Fruit fly (Drosophila melanogaster) whole organism, embryonic: ENCODE measurements around the gene Adsl.

Experiments used
- Adf1 ChIP-seq: fragments of 200-800 bp; sonication (Bioruptor generic); IDR thresholded peaks from 2 replicates; pipeline ENCODE4 v1.3.6; 2022; ENCODE audit warnings: missing biosample characterization, missing genetic modification characterization
- Blimp-1 ChIP-seq: fragments of 200-800 bp; sonication (Bioruptor generic); optimal IDR thresholded peaks from 3 replicates; lab custom pipeline; 2018; ENCODE audit warnings: missing biosample characterization, missing genetic modification characterization, mild to moderate bottlenecking, moderate library complexity, missing genetic modification reagents
- CG10274 ChIP-seq: fragments of 200-800 bp; sonication (Bioruptor generic); optimal IDR thresholded peaks from 3 replicates; lab custom pipeline; 2017; ENCODE audit warnings: missing biosample characterization, mild to moderate bottlenecking, missing genetic modification characterization
- CG10959 ChIP-seq: fragments of 200-800 bp; sonication (Bioruptor generic); IDR thresholded peaks from 2 replicates; pipeline ENCODE4 v1.3.6; 2022; ENCODE audit warnings: missing biosample characterization, missing genetic modification characterization
- CG12071 ChIP-seq: fragments of 200-800 bp; sonication (Bioruptor generic); optimal IDR thresholded peaks from 3 replicates; lab custom pipeline; 2018; ENCODE audit warnings: missing biosample characterization, mild to moderate bottlenecking, missing genetic modification characterization
- CG1603 ChIP-seq: fragments of 200-800 bp; sonication (Bioruptor generic); optimal IDR thresholded peaks from 2 replicates; lab custom pipeline; 2019; ENCODE audit warnings: missing biosample characterization, mild to moderate bottlenecking, missing genetic modification characterization, moderate library complexity
- CG16779 ChIP-seq: fragments of 200-800 bp; sonication (Bioruptor generic); IDR thresholded peaks from 2 replicates; pipeline ENCODE4 v1.3.6; 2022; ENCODE audit warnings: missing biosample characterization, missing genetic modification characterization
- CG17568 ChIP-seq: fragments of 200-800 bp; sonication (Bioruptor generic); optimal IDR thresholded peaks from 2 replicates; lab custom pipeline; 2018; ENCODE audit warnings: missing biosample characterization, mild to moderate bottlenecking, missing genetic modification characterization, moderate library complexity
- CG17612 ChIP-seq: fragments of 200-800 bp; sonication (Bioruptor generic); IDR thresholded peaks from 2 replicates; pipeline ENCODE4 v1.3.6; 2022; ENCODE audit warnings: missing biosample characterization, missing genetic modification characterization
- CG17912 ChIP-seq: fragments of 200-800 bp; sonication (Bioruptor generic); optimal IDR thresholded peaks from 2 replicates; lab custom pipeline; 2018; ENCODE audit warnings: missing biosample characterization, mild to moderate bottlenecking, missing genetic modification characterization
- CG3163 ChIP-seq: fragments of 200-800 bp; sonication (Bioruptor generic); optimal IDR thresholded peaks from 3 replicates; lab custom pipeline; 2016; ENCODE audit warnings: missing biosample characterization, missing genetic modification characterization
- CG4820 ChIP-seq: fragments of 200-800 bp; sonication (Bioruptor generic); optimal IDR thresholded peaks from 3 replicates; lab custom pipeline; 2016; ENCODE audit warnings: missing biosample characterization, missing genetic modification characterization
- CG6683 ChIP-seq: fragments of 200-800 bp; sonication (Bioruptor generic); optimal IDR thresholded peaks from 2 replicates; lab custom pipeline; 2017; ENCODE audit warnings: missing biosample characterization, mild to moderate bottlenecking, missing genetic modification characterization, missing genetic modification reagents
- CG6813 ChIP-seq: fragments of 200-800 bp; sonication (Bioruptor generic); optimal IDR thresholded peaks from 2 replicates; lab custom pipeline; 2017; ENCODE audit warnings: missing biosample characterization, missing genetic modification characterization, mild to moderate bottlenecking, moderate library complexity, missing genetic modification reagents
- CG7963 ChIP-seq: fragments of 200-800 bp; sonication (Bioruptor generic); IDR thresholded peaks from 3 replicates; pipeline ENCODE4 v1.3.6; 2022; ENCODE audit warnings: missing biosample characterization, missing genetic modification characterization; ENCODE audit not compliant: partially characterized antibody
- CG8359 ChIP-seq: fragments of 200-800 bp; sonication (Bioruptor generic); optimal IDR thresholded peaks from 2 replicates; lab custom pipeline; 2017; ENCODE audit warnings: missing biosample characterization, mild to moderate bottlenecking, missing genetic modification characterization, borderline replicate concordance
- CTCF ChIP-seq: fragments of 200-800 bp; sonication (Bioruptor generic); optimal IDR thresholded peaks from 2 replicates; lab custom pipeline; 2017; ENCODE audit warnings: missing biosample characterization, mild to moderate bottlenecking, missing genetic modification characterization, moderate library complexity
- D19B ChIP-seq: fragments of 200-800 bp; sonication (Bioruptor generic); optimal IDR thresholded peaks from 2 replicates; lab custom pipeline; 2017; ENCODE audit warnings: missing biosample characterization, mild to moderate bottlenecking, missing genetic modification characterization
- Deaf1 ChIP-seq: fragments of 200-800 bp; optimal IDR thresholded peaks from 3 replicates; lab custom pipeline; 2019; ENCODE audit warnings: missing biosample characterization, mild to moderate bottlenecking, missing genetic modification characterization, moderate library complexity
- Doc2 ChIP-seq: fragments of 200-800 bp; sonication (Bioruptor generic); IDR thresholded peaks from 2 replicates; pipeline ENCODE4 v1.3.6; 2022; ENCODE audit warnings: missing biosample characterization, missing genetic modification characterization
- Elba2 ChIP-seq: fragments of 200-800 bp; sonication (Bioruptor generic); optimal IDR thresholded peaks from 3 replicates; lab custom pipeline; 2016; ENCODE audit warnings: missing biosample characterization, missing genetic modification characterization
- GATAe ChIP-seq: fragments of 200-800 bp; sonication (Bioruptor generic); conservative IDR thresholded peaks from 2 replicates; pipeline ENCODE4 v1.3.6; 2022; ENCODE audit warnings: missing biosample characterization, missing genetic modification characterization
- HmgD ChIP-seq: fragments of 200-800 bp; sonication (Bioruptor generic); optimal IDR thresholded peaks from 3 replicates; lab custom pipeline; 2016; ENCODE audit warnings: missing biosample characterization, missing genetic modification characterization
- Hr78 ChIP-seq, 2 experiments: fragments of 200-800 bp in 1 of 2; fragments of >200 bp in 1 of 2; sonication (Bioruptor generic) in 1 of 2; optimal IDR thresholded peaks; 2 replicates each; lab custom pipeline; 2017 to 2019; ENCODE audit warnings: missing biosample characterization in 2 of 2, missing genetic modification characterization in 2 of 2, mild to moderate bottlenecking in 1 of 2, moderate library complexity in 1 of 2
- Kr ChIP-seq: fragments of 200-800 bp; sonication (Bioruptor generic); optimal IDR thresholded peaks from 2 replicates; lab custom pipeline; 2017; ENCODE audit warnings: missing biosample characterization, mild to moderate bottlenecking, missing genetic modification characterization
- Rfx ChIP-seq: fragments of 200-800 bp; sonication (Bioruptor generic); IDR thresholded peaks from 2 replicates; pipeline ENCODE4 v1.3.6; 2022; ENCODE audit warnings: missing biosample characterization, missing genetic modification characterization
- Spps ChIP-seq: fragments of 200-800 bp; sonication (Bioruptor generic); optimal IDR thresholded peaks from 2 replicates; lab custom pipeline; 2018; ENCODE audit warnings: missing biosample characterization, mild to moderate bottlenecking, missing genetic modification characterization
- amos ChIP-seq: fragments of 200-800 bp; sonication (Bioruptor generic); IDR thresholded peaks from 2 replicates; pipeline ENCODE4 v1.3.6; 2022; ENCODE audit warnings: missing biosample characterization, missing genetic modification characterization; ENCODE audit not compliant: partially characterized antibody
- bab2 ChIP-seq: fragments of 200-800 bp; sonication (Bioruptor generic); optimal IDR thresholded peaks from 2 replicates; lab custom pipeline; 2016; ENCODE audit warnings: missing biosample characterization, missing genetic modification characterization
- caup ChIP-seq: fragments of 200-800 bp; sonication (Bioruptor generic); optimal IDR thresholded peaks from 3 replicates; lab custom pipeline; 2017; ENCODE audit warnings: missing biosample characterization, mild to moderate bottlenecking, missing genetic modification characterization, moderate library complexity; ENCODE audit not compliant: severe bottlenecking
- danr ChIP-seq: fragments of 200-800 bp; sonication (Bioruptor generic); IDR thresholded peaks from 2 replicates; pipeline ENCODE4 v1.3.6; 2022; ENCODE audit warnings: missing biosample characterization, missing genetic modification characterization
- dmrt99B ChIP-seq: fragments of 200-800 bp; sonication (Bioruptor generic); optimal IDR thresholded peaks from 2 replicates; lab custom pipeline; 2018; ENCODE audit warnings: missing biosample characterization, mild to moderate bottlenecking, missing genetic modification characterization, moderate library complexity
- ems ChIP-seq: fragments of 200-800 bp; sonication (Bioruptor generic); optimal IDR thresholded peaks from 3 replicates; lab custom pipeline; 2016; ENCODE audit warnings: missing biosample characterization, missing genetic modification characterization
- eve ChIP-seq, 2 experiments: fragments of >200 bp; optimal IDR thresholded peaks; 2 replicates each; lab custom pipeline; 2017; ENCODE audit warnings: missing biosample characterization in 2 of 2, missing genetic modification characterization in 2 of 2
- fd3F ChIP-seq: fragments of 200-800 bp; sonication (Bioruptor generic); optimal IDR thresholded peaks from 2 replicates; lab custom pipeline; 2018; ENCODE audit warnings: missing biosample characterization, mild to moderate bottlenecking, missing genetic modification characterization, moderate library complexity
- jumu ChIP-seq: fragments of 200-800 bp; sonication (Bioruptor generic); optimal IDR thresholded peaks from 3 replicates; lab custom pipeline; 2016; ENCODE audit warnings: missing biosample characterization, missing genetic modification characterization
- klu ChIP-seq: fragments of 200-800 bp; sonication (Bioruptor generic); IDR thresholded peaks from 2 replicates; pipeline ENCODE4 v1.3.6; 2022; ENCODE audit warnings: missing biosample characterization, missing genetic modification characterization
- lab ChIP-seq: fragments of 200-800 bp; sonication (Bioruptor generic); optimal IDR thresholded peaks from 3 replicates; lab custom pipeline; 2017; ENCODE audit warnings: missing biosample characterization, missing genetic modification characterization, mild to moderate bottlenecking, moderate library complexity, missing genetic modification reagents
- mld ChIP-seq: fragments of 200-800 bp; sonication (Bioruptor generic); IDR thresholded peaks from 3 replicates; pipeline ENCODE4 v1.3.6; 2022; ENCODE audit warnings: missing biosample characterization, missing genetic modification characterization; ENCODE audit not compliant: partially characterized antibody
- odd ChIP-seq: fragments of 200-800 bp; sonication (Bioruptor generic); optimal IDR thresholded peaks from 2 replicates; lab custom pipeline; 2017; ENCODE audit warnings: missing biosample characterization, mild to moderate bottlenecking, missing genetic modification characterization
- org-1 ChIP-seq: fragments of 200-800 bp; sonication (Bioruptor generic); optimal IDR thresholded peaks from 2 replicates; lab custom pipeline; 2017; ENCODE audit warnings: missing biosample characterization, missing genetic modification characterization
- pzg ChIP-seq: fragments of 200-800 bp; sonication (Bioruptor generic); optimal IDR thresholded peaks from 3 replicates; lab custom pipeline; 2018; ENCODE audit warnings: missing biosample characterization, mild to moderate bottlenecking, missing genetic modification characterization, moderate library complexity
- ro ChIP-seq: fragments of 200-800 bp; sonication (Bioruptor generic); IDR thresholded peaks from 2 replicates; pipeline ENCODE4 v1.3.6; 2022; ENCODE audit warnings: missing biosample characterization, missing genetic modification characterization
- sc ChIP-seq, 3 experiments: fragments of >200 bp in 2 of 3; fragments of 200-800 bp in 1 of 3; sonication (Bioruptor generic) in 1 of 3; optimal IDR thresholded peaks; 2 replicates in 2 of 3; 3 replicates in 1 of 3; lab custom pipeline; 2017; ENCODE audit warnings: mild to moderate bottlenecking in 1 of 3, missing biosample characterization in 1 of 3, missing genetic modification characterization in 1 of 3, missing genetic modification reagents in 1 of 3
- sens ChIP-seq: fragments of 200-800 bp; sonication (Bioruptor generic); peaks from one replicate; lab custom pipeline; 2016; ENCODE audit warnings: missing biosample characterization, missing genetic modification characterization
- seq ChIP-seq: fragments of 200-800 bp; sonication (Bioruptor generic); IDR thresholded peaks from 2 replicates; pipeline ENCODE4 v1.3.6; 2022; ENCODE audit warnings: missing biosample characterization, missing genetic modification characterization
- tap ChIP-seq: fragments of 200-800 bp; optimal IDR thresholded peaks from 3 replicates; lab custom pipeline; 2019; ENCODE audit warnings: missing biosample characterization, mild to moderate bottlenecking, missing genetic modification characterization, moderate library complexity
- trh ChIP-seq: fragments of 200-800 bp; sonication (Bioruptor generic); optimal IDR thresholded peaks from 2 replicates; lab custom pipeline; 2016; ENCODE audit warnings: missing biosample characterization, missing genetic modification characterization
- usp ChIP-seq: fragments of >200 bp; optimal IDR thresholded peaks from 2 replicates; lab custom pipeline; 2017; ENCODE audit warnings: missing biosample characterization, missing genetic modification characterization

Gene Adsl

DNA sequence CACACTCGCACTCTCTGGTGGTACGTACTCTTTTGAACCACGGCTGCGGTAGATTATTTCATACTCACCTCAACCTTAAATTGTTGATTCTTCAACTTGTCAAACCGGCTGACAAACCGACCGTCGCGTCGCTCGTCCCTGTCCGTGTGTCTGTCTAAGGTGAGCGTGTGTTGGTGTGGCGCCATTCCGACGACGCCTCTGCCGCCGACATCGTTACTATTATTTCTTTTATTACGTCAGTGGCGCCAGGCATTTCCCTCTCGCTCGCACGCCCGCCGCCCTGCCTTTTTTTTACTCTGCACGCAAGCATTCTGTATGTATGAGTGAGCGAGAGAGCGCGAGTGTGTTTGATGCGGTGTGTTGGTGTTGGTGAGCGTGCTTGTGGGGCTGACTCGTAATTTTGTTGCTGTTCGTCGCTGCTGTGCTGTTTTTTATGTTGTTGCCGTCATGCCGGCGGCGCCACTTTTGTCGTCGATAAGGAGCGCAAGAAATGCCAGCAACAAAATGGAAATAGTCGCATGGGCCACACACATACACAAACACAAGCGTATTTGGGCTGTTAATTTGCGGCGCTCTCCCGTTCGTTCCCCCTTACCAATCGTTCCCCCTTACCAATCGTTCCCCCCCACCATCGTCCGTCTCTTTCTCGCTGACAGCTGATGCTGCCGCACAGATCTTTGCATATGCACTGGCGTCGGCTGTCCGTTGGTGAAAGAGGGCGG is 35.4 kb upstream of the Adsl start (continued):
- TF ChIP-seq CG17912 (GFP tag; lab: Kevin White, UChicago) (no peak), Kr (GFP tag; lab: Kevin White, UChicago) (peak; percentile 34), Elba2 (GFP tag; lab: Kevin White, UChicago) (no peak), sens (peak; percentile 77), CG6683 (GFP tag; lab: Kevin White, UChicago) (no peak), CG8359 (no peak), Spps (no peak), lab (GFP tag; lab: Kevin White, UChicago) (peak; percentile 30), Blimp-1 (peak; percentile 2), seq (GFP tag; lab: Robert Waterston, UW) (no peak), org-1 (GFP tag; lab: Kevin White, UChicago) (peak; percentile 25), CG1603 (tag; lab: Kevin White, UChicago) (no peak), CG10959 (GFP tag; lab: Robert Waterston, UW) (no peak), dmrt99B (tag; lab: Kevin White, UChicago) (peak; percentile 15), caup (GFP tag; lab: Kevin White, UChicago) (peak; percentile 56), Deaf1 (peak; percentile 82), Rfx (peak; percentile 20; the same call in 1 of the 2 replicates), sc (optimal IDR thresholded peaks at IDR 0.05; lab: Kevin White, UChicago) (no peak), sc (GFP tag; optimal IDR thresholded peaks at IDR 0.05; lab: Kevin White, UChicago) (no peak), ems (no peak), CG12071 (no peak), eve (GFP tag; optimal IDR thresholded peaks at IDR 0.05; lab: Kevin White, UChicago) (no peak), bab2 (GFP tag; lab: Kevin White, UChicago) (no peak), ro (GFP tag; lab: Robert Waterston, UW) (no peak), Doc2 (no peak), CTCF (GFP tag; lab: Kevin White, UChicago) (peak; percentile 75), CG17568 (GFP tag; lab: Kevin White, UChicago) (no peak), CG17612 (GFP tag; lab: Robert Waterston, UW) (no peak), Hr78 (GFP tag; optimal IDR thresholded peaks at IDR 0.05; lab: Kevin White, UChicago) (peak in 1 of 2 experiments; percentile 59), mld (peak; percentile 57; the same call in 1 of the 3 replicates), danr (GFP tag; lab: Robert Waterston, UW) (no peak), trh (GFP tag; lab: Kevin White, UChicago) (no peak), usp (GFP tag; lab: Kevin White, UChicago) (no peak), GATAe (GFP tag; lab: Robert Waterston, UW) (no peak), jumu (GFP tag; lab: Kevin White, UChicago) (no peak), D19B (GFP tag; lab: Kevin White, UChicago) (no peak), CG16779 (GFP tag; lab: Robert Waterston, UW) (no peak), odd (GFP tag; lab: Kevin White, UChicago) (peak; percentile 34), HmgD (no peak), pzg (GFP tag; lab: Kevin White, UChicago) (no peak), fd3F (no peak), CG7963 (GFP tag; lab: Robert Waterston, UW) (no peak), CG10274 (no peak), klu (GFP tag; lab: Robert Waterston, UW) (no peak), CG3163 (GFP tag; lab: Kevin White, UChicago) (peak; percentile 31), Adf1 (GFP tag; lab: Robert Waterston, UW) (peak; percentile 96), tap (tag; lab: Kevin White, UChicago) (no peak), CG4820 (GFP tag; lab: Kevin White, UChicago) (no peak), amos (GFP tag; lab: Robert Waterston, UW) (no peak; the same call in 1 of the 2 replicates), CG6813 (GFP tag; lab: Kevin White, UChicago) (no peak)
